Worm (Caenorhabditis elegans): Measurements from ENCODE around the gene ZK285.2.

Gene ZK285.2

DNA sequence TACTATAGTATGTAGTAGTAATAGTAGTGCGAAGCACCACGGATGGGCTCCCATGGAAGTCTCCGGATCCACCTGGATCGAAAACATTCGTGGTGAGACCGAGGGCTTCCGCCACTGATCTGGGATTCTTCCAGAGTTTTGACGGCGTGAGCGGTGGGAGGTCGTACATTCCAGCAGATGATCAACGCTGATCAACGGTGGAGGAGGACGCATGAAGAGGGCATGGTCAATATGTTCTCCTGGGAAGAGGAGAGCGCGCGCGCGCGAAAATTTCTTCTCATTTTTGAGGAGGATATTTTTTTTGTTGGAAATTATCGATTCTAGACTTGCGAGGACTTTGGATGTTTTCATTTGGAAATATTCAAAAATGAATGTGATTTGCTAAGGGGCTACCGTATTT is 13.2 kb upstream of the ZK285.2 start:
- TF ChIP-seq unc-62 (GFP tag; optimal IDR thresholded peaks at IDR 0.05) = no peak
- no peak for TF ChIP-seq elt-3 (tag; optimal IDR thresholded peaks at IDR 0.05)
- no peak for TF ChIP-seq egl-13 (tag; optimal IDR thresholded peaks at IDR 0.05)
- TF ChIP-seq nhr-71 (tag; optimal IDR thresholded peaks at IDR 0.05) = no peak
- no peak for TF ChIP-seq pag-3 (tag; optimal IDR thresholded peaks at IDR 0.05; ENCODE audit: borderline replicate concordance, insufficient read depth)
- TF ChIP-seq rnt-1 (tag; optimal IDR thresholded peaks at IDR 0.05) = no peak
- TF ChIP-seq efl-1 (optimal IDR thresholded peaks at IDR 0.05) = no peak
- TF ChIP-seq efl-1 (GFP tag; optimal IDR thresholded peaks at IDR 0.05 in 1 of 2) = no peak
- TF ChIP-seq lin-35 (GFP tag; optimal IDR thresholded peaks at IDR 0.05) = no peak
- no peak for TF ChIP-seq F16B12.6 (tag; optimal IDR thresholded peaks at IDR 0.05)
- no peak for TF ChIP-seq ets-5 (GFP tag; IDR thresholded peaks at IDR 0.05)
- no peak for TF ChIP-seq zip-4 (GFP tag; optimal IDR thresholded peaks at IDR 0.05)
- no peak for TF ChIP-seq blmp-1 (tag; optimal IDR thresholded peaks at IDR 0.05)
- no peak for TF ChIP-seq jun-1 (tag; optimal IDR thresholded peaks at IDR 0.05)

ce11 chrV:16036166-16036565 is 10.5 kb upstream of the ZK285.2 start, which contains the start of gene T10C6.10:
Gene T10C6.10 (plus strand): TSS chrV:16036413.
- TF ChIP-seq jun-1 (tag; optimal IDR thresholded peaks at IDR 0.05) (no peak), efl-1 (optimal IDR thresholded peaks at IDR 0.05) (no peak), efl-1 (GFP tag; optimal IDR thresholded peaks at IDR 0.05 in 1 of 2) (peak in 1 of 2 experiments; percentile 45)

ce11 chrV:16040140-16040827 is 6.4 kb upstream of the ZK285.2 start, which contains the start of the genes his-4 and his-3:
Gene his-4 (minus strand): TSS chrV:16040515.
Gene his-3 (plus strand): TSS chrV:16040808.
- TF ChIP-seq snu-23 (GFP tag; optimal IDR thresholded peaks at IDR 0.05) (peak; percentile 54), efl-1 (optimal IDR thresholded peaks at IDR 0.05) (peak; percentile 25 to 52), efl-1 (GFP tag; optimal IDR thresholded peaks at IDR 0.05 in 1 of 2) (peak in 1 of 2 experiments; percentile 29), nhr-20 (tag; optimal IDR thresholded peaks at IDR 0.05) (peak; percentile 69), nhr-47 (tag; optimal IDR thresholded peaks at IDR 0.05) (peak; percentile 56), nhr-85 (tag) (peak; percentile 90), blmp-1 (tag; optimal IDR thresholded peaks at IDR 0.05) (peak; percentile 15), tbx-2 (tag; optimal IDR thresholded peaks at IDR 0.05) (peak; percentile 20), lin-35 (GFP tag; optimal IDR thresholded peaks at IDR 0.05) (peak in 1 of 2 experiments; percentile 7), ztf-4 (tag; optimal IDR thresholded peaks at IDR 0.05) (peak; percentile 35), lin-14 (GFP tag; optimal IDR thresholded peaks at IDR 0.05) (peak; percentile 79), rnt-1 (tag; optimal IDR thresholded peaks at IDR 0.05) (peak; percentile 27), dpl-1 (GFP tag; optimal IDR thresholded peaks at IDR 0.05) (peak in 1 of 3 experiments; percentile 23), efl-3 (GFP tag; optimal IDR thresholded peaks at IDR 0.05) (peak; percentile 60), unc-86 (tag; optimal IDR thresholded peaks at IDR 0.05) (peak; percentile 43), mep-1 (tag; optimal IDR thresholded peaks at IDR 0.05) (peak; percentile 30), nhr-19 (GFP tag; conservative IDR thresholded peaks at IDR 0.05) (peak; percentile 18; the same call in 1 of the 2 replicates), ztf-11 (tag; optimal IDR thresholded peaks at IDR 0.05) (peak in 1 of 2 experiments; percentile 92), C16A3.4 (tag; optimal IDR thresholded peaks at IDR 0.05) (peak; percentile 15), grh-1 (GFP tag; IDR thresholded peaks at IDR 0.05) (peak; percentile 78), nhr-71 (tag; optimal IDR thresholded peaks at IDR 0.05) (peak; percentile 69), nhr-90 (tag; optimal IDR thresholded peaks at IDR 0.05; ENCODE audit: poor library complexity) (peak; percentile 76), swsn-7 (tag; optimal IDR thresholded peaks at IDR 0.05) (peak; percentile 76), xbp-1 (tag; optimal IDR thresholded peaks at IDR 0.05) (peak; percentile 38)

DNA sequence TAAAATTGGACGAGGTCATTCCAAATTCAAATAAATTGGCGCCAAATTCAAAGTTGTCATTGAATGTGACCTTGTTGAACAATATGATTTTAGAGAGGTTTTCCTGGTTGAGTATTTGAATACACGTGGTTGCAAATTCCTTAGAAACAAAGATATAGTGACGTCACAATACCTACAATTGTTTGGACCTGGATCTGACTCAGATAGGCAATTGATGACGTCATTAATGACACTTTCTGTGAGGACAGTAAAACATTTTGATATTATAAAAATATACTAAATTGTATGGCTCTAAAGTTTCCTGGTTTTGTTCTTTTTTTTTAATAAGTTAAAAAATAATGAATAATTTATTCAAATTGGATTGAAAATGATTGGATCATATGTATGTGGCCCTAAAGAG is 5.3 kb upstream of the ZK285.2 start:
- peak; percentile 18 to 35 (median 19) for TF ChIP-seq dpl-1 (GFP tag; optimal IDR thresholded peaks at IDR 0.05)
- TF ChIP-seq ztf-4 (tag; optimal IDR thresholded peaks at IDR 0.05) = no peak
- peak; percentile 2 for TF ChIP-seq nhr-90 (tag; optimal IDR thresholded peaks at IDR 0.05; ENCODE audit: poor library complexity)
- TF ChIP-seq nhr-71 (tag; optimal IDR thresholded peaks at IDR 0.05) = peak; percentile 23
- TF ChIP-seq aly-2 (tag; optimal IDR thresholded peaks at IDR 0.05) = no peak
- no peak for TF ChIP-seq hpl-2 (GFP tag; optimal IDR thresholded peaks at IDR 0.05)
- TF ChIP-seq mep-1 (tag; optimal IDR thresholded peaks at IDR 0.05) = peak; percentile 1
- TF ChIP-seq xbp-1 (tag; optimal IDR thresholded peaks at IDR 0.05) = peak; percentile 23
- peak in 1 of 2 experiments; percentile 10 for TF ChIP-seq efl-1 (optimal IDR thresholded peaks at IDR 0.05)
- no peak for TF ChIP-seq efl-1 (GFP tag; optimal IDR thresholded peaks at IDR 0.05 in 1 of 2)
- no peak for TF ChIP-seq dsc-1 (tag; optimal IDR thresholded peaks at IDR 0.05)
- TF ChIP-seq rnt-1 (tag; optimal IDR thresholded peaks at IDR 0.05) = no peak
- peak; percentile 80 for TF ChIP-seq nhr-85 (tag)
- peak; percentile 3 for TF ChIP-seq lin-14 (GFP tag; optimal IDR thresholded peaks at IDR 0.05)
- TF ChIP-seq lin-35 (GFP tag; optimal IDR thresholded peaks at IDR 0.05) = no peak
- TF ChIP-seq lin-15B (tag; optimal IDR thresholded peaks at IDR 0.05) = no peak
- peak in 1 of 2 experiments; percentile 19 for TF ChIP-seq lsy-2 (tag; optimal IDR thresholded peaks at IDR 0.05)
- no peak for TF ChIP-seq fkh-4 (tag; optimal IDR thresholded peaks at IDR 0.05; ENCODE audit: borderline replicate concordance)
- no peak for TF ChIP-seq mdl-1 (tag; optimal IDR thresholded peaks at IDR 0.05)
